Fruit fly (Drosophila melanogaster) whole organism, embryonic: Measurements from ENCODE around the gene Asator.
A peak's percentile ranks its signal among the peaks of the same experiment; 100 is the strongest.

ENCODE experiments used
- Bgb ChIP-seq: fragments of 200-800 bp; sonication (Bioruptor generic); IDR thresholded peaks from 2 replicates; pipeline ENCODE4 v1.3.6; 2022; ENCODE audit warnings: missing biosample characterization, missing genetic modification characterization; ENCODE audit not compliant: partially characterized antibody
- CG10654 ChIP-seq: fragments of 200-800 bp; sonication (Bioruptor generic); optimal IDR thresholded peaks from 2 replicates; lab custom pipeline; 2016; ENCODE audit warnings: missing biosample characterization, missing genetic modification characterization
- CG10959 ChIP-seq: fragments of 200-800 bp; sonication (Bioruptor generic); IDR thresholded peaks from 2 replicates; pipeline ENCODE4 v1.3.6; 2022; ENCODE audit warnings: missing biosample characterization, missing genetic modification characterization
- CG10979 ChIP-seq: fragments of 200-800 bp; sonication (Bioruptor generic); optimal IDR thresholded peaks from 2 replicates; lab custom pipeline; 2018; ENCODE audit warnings: missing biosample characterization, mild to moderate bottlenecking, missing genetic modification characterization, moderate library complexity
- CG12155 ChIP-seq: fragments of 200-800 bp; sonication (Bioruptor generic); optimal IDR thresholded peaks from 3 replicates; lab custom pipeline; 2016; ENCODE audit warnings: missing biosample characterization, missing genetic modification characterization
- CG14860 ChIP-seq: fragments of 200-800 bp; sonication (Bioruptor generic); IDR thresholded peaks from 3 replicates; pipeline ENCODE4 v1.3.6; 2022; ENCODE audit warnings: missing biosample characterization, missing genetic modification characterization; ENCODE audit not compliant: partially characterized antibody
- CG1647 ChIP-seq: fragments of 200-800 bp; sonication (Bioruptor generic); optimal IDR thresholded peaks from 3 replicates; lab custom pipeline; 2016; ENCODE audit warnings: missing biosample characterization, missing genetic modification characterization
- CG16815 ChIP-seq: fragments of 200-800 bp; sonication (Bioruptor generic); optimal IDR thresholded peaks from 3 replicates; lab custom pipeline; 2017; ENCODE audit warnings: missing biosample characterization, mild to moderate bottlenecking, missing genetic modification characterization
- CG17328 ChIP-seq: fragments of 200-800 bp; sonication (Bioruptor generic); IDR thresholded peaks from 2 replicates; pipeline ENCODE4 v1.3.6; 2022; ENCODE audit warnings: missing biosample characterization, missing genetic modification characterization
- CG1832 ChIP-seq: fragments of 200-800 bp; sonication (Bioruptor generic); optimal IDR thresholded peaks from 2 replicates; lab custom pipeline; 2017; ENCODE audit warnings: missing biosample characterization, mild to moderate bottlenecking, missing genetic modification characterization, inconsistent platforms
- CG2199 ChIP-seq: fragments of 200-800 bp; sonication (Bioruptor generic); IDR thresholded peaks from 3 replicates; pipeline ENCODE4 v1.3.6; 2022; ENCODE audit warnings: missing biosample characterization, missing genetic modification characterization
- CG2712 ChIP-seq: fragments of 200-800 bp; optimal IDR thresholded peaks from 3 replicates; lab custom pipeline; 2019; ENCODE audit warnings: missing biosample characterization, mild to moderate bottlenecking, missing genetic modification characterization, moderate library complexity
- CG32767 ChIP-seq: fragments of 200-800 bp; sonication (Bioruptor generic); IDR thresholded peaks from 2 replicates; pipeline ENCODE4 v1.3.6; 2022; ENCODE audit warnings: missing biosample characterization, missing genetic modification characterization
- CG33557 ChIP-seq: fragments of 200-800 bp; sonication (Bioruptor generic); optimal IDR thresholded peaks from 2 replicates; lab custom pipeline; 2019; ENCODE audit warnings: missing biosample characterization, mild to moderate bottlenecking, missing genetic modification characterization, moderate library complexity
- CG4617 ChIP-seq: fragments of 200-800 bp; sonication (Bioruptor generic); optimal IDR thresholded peaks from 3 replicates; lab custom pipeline; 2016; ENCODE audit warnings: missing biosample characterization, missing genetic modification characterization, borderline replicate concordance
- CG7839 ChIP-seq: fragments of 200-800 bp; sonication (Bioruptor generic); optimal IDR thresholded peaks from 3 replicates; lab custom pipeline; 2018; ENCODE audit warnings: missing biosample characterization, mild to moderate bottlenecking, missing genetic modification characterization, moderate library complexity
- CG9609 ChIP-seq: fragments of 200-800 bp; sonication (Bioruptor generic); optimal IDR thresholded peaks from 3 replicates; lab custom pipeline; 2016; ENCODE audit warnings: missing biosample characterization, missing genetic modification characterization
- D19B ChIP-seq: fragments of 200-800 bp; sonication (Bioruptor generic); optimal IDR thresholded peaks from 2 replicates; lab custom pipeline; 2017; ENCODE audit warnings: missing biosample characterization, mild to moderate bottlenecking, missing genetic modification characterization
- Dp ChIP-seq: fragments of 200-800 bp; sonication (Bioruptor generic); optimal IDR thresholded peaks from 2 replicates; lab custom pipeline; 2018; ENCODE audit warnings: missing biosample characterization, mild to moderate bottlenecking, missing genetic modification characterization, moderate library complexity
- Elba2 ChIP-seq: fragments of 200-800 bp; sonication (Bioruptor generic); optimal IDR thresholded peaks from 3 replicates; lab custom pipeline; 2016; ENCODE audit warnings: missing biosample characterization, missing genetic modification characterization
- GATAe ChIP-seq: fragments of 200-800 bp; sonication (Bioruptor generic); conservative IDR thresholded peaks from 2 replicates; pipeline ENCODE4 v1.3.6; 2022; ENCODE audit warnings: missing biosample characterization, missing genetic modification characterization
- H2.0 ChIP-seq: fragments of 200-800 bp; sonication (Bioruptor generic); IDR thresholded peaks from 2 replicates; pipeline ENCODE4 v1.3.6; 2022; ENCODE audit warnings: missing biosample characterization, missing genetic modification characterization
- HLH4C ChIP-seq: fragments of 200-800 bp; sonication (Bioruptor generic); IDR thresholded peaks from 3 replicates; pipeline ENCODE4 v1.3.6; 2022; ENCODE audit warnings: missing biosample characterization, missing genetic modification characterization; ENCODE audit not compliant: partially characterized antibody
- Hr39 ChIP-seq: fragments of >200 bp; optimal IDR thresholded peaks from 2 replicates; lab custom pipeline; 2017
- Mad ChIP-seq: fragments of 200-800 bp; sonication (Bioruptor generic); optimal IDR thresholded peaks from 2 replicates; lab custom pipeline; 2016; ENCODE audit warnings: missing biosample characterization, missing genetic modification characterization
- NfI ChIP-seq: fragments of 200-800 bp; sonication (Bioruptor generic); optimal IDR thresholded peaks from 3 replicates; lab custom pipeline; 2018; ENCODE audit warnings: missing biosample characterization, mild to moderate bottlenecking, missing genetic modification characterization, moderate library complexity
- Scr ChIP-seq: fragments of 200-800 bp; sonication (Bioruptor generic); IDR thresholded peaks from 2 replicates; pipeline ENCODE4 v1.3.6; 2022; ENCODE audit warnings: missing biosample characterization, missing genetic modification characterization; ENCODE audit not compliant: partially characterized antibody
- Xrp1 ChIP-seq: fragments of 200-800 bp; sonication (Bioruptor generic); IDR thresholded peaks from 2 replicates; pipeline ENCODE4 v1.3.6; 2022; ENCODE audit warnings: missing biosample characterization, missing genetic modification characterization
- ab ChIP-seq: fragments of 200-800 bp; sonication (Bioruptor generic); optimal IDR thresholded peaks from 2 replicates; lab custom pipeline; 2016; ENCODE audit warnings: missing biosample characterization, missing genetic modification characterization
- ato ChIP-seq: fragments of 200-800 bp; sonication (Bioruptor generic); IDR thresholded peaks from 2 replicates; pipeline ENCODE4 v1.3.6; 2022; ENCODE audit warnings: missing biosample characterization, missing genetic modification characterization; ENCODE audit not compliant: partially characterized antibody
- chif ChIP-seq, 2 experiments: fragments of 200-800 bp; sonication (Bioruptor generic); optimal IDR thresholded peaks; 3 replicates each; lab custom pipeline; 2016; ENCODE audit warnings: missing biosample characterization in 2 of 2, missing genetic modification characterization in 2 of 2
- dan ChIP-seq: fragments of 200-800 bp; sonication (Bioruptor generic); IDR thresholded peaks from 2 replicates; pipeline ENCODE4 v1.3.6; 2022; ENCODE audit warnings: missing biosample characterization, missing genetic modification characterization
- dm ChIP-seq: fragments of 200-800 bp; sonication (Bioruptor generic); optimal IDR thresholded peaks from 3 replicates; lab custom pipeline; 2016; ENCODE audit warnings: missing biosample characterization, missing genetic modification characterization
- dmrt11E ChIP-seq: fragments of 200-800 bp; sonication (Bioruptor generic); optimal IDR thresholded peaks from 3 replicates; lab custom pipeline; 2018; ENCODE audit warnings: missing biosample characterization, mild to moderate bottlenecking, missing genetic modification characterization, moderate library complexity
- dpn ChIP-seq, 2 experiments: fragments of 200-800 bp; sonication (Bioruptor generic); optimal IDR thresholded peaks; 3 replicates each; lab custom pipeline; 2016; ENCODE audit warnings: missing biosample characterization in 2 of 2, missing genetic modification characterization in 2 of 2
- fd96Cb ChIP-seq: fragments of 200-800 bp; sonication (Bioruptor generic); optimal IDR thresholded peaks from 2 replicates; lab custom pipeline; 2018; ENCODE audit warnings: missing biosample characterization, mild to moderate bottlenecking, missing genetic modification characterization, moderate library complexity
- grau ChIP-seq: fragments of 200-800 bp; optimal IDR thresholded peaks from 3 replicates; lab custom pipeline; 2019; ENCODE audit warnings: missing biosample characterization, mild to moderate bottlenecking, missing genetic modification characterization, moderate library complexity
- lov ChIP-seq, 2 experiments: fragments of 200-800 bp in 1 of 2; fragments of >200 bp in 1 of 2; sonication (Bioruptor generic) in 1 of 2; IDR thresholded peaks in 1 of 2; optimal IDR thresholded peaks in 1 of 2; 2 replicates in 1 of 2; 3 replicates in 1 of 2; pipeline versions ENCODE4 v1.3.6 to Lab custom; 2017 to 2022; ENCODE audit warnings: missing biosample characterization in 1 of 2, missing genetic modification characterization in 1 of 2
- mld ChIP-seq: fragments of 200-800 bp; sonication (Bioruptor generic); IDR thresholded peaks from 3 replicates; pipeline ENCODE4 v1.3.6; 2022; ENCODE audit warnings: missing biosample characterization, missing genetic modification characterization; ENCODE audit not compliant: partially characterized antibody
- nerfin-2 ChIP-seq: fragments of 200-800 bp; sonication (Bioruptor generic); IDR thresholded peaks from 2 replicates; pipeline ENCODE4 v1.3.6; 2022; ENCODE audit warnings: missing biosample characterization, missing genetic modification characterization; ENCODE audit not compliant: partially characterized antibody
- nmo ChIP-seq: fragments of 200-800 bp; sonication (Bioruptor generic); optimal IDR thresholded peaks from 2 replicates; lab custom pipeline; 2018; ENCODE audit warnings: missing biosample characterization, mild to moderate bottlenecking, missing genetic modification characterization, moderate library complexity
- oc ChIP-seq: fragments of 200-800 bp; sonication (Bioruptor generic); optimal IDR thresholded peaks from 2 replicates; lab custom pipeline; 2018; ENCODE audit warnings: missing biosample characterization, mild to moderate bottlenecking, missing genetic modification characterization, moderate library complexity
- phol ChIP-seq: fragments of 200-800 bp; sonication (Bioruptor generic); optimal IDR thresholded peaks from 3 replicates; lab custom pipeline; 2018; ENCODE audit warnings: missing biosample characterization, mild to moderate bottlenecking, missing genetic modification characterization, moderate library complexity
- tgo ChIP-seq: fragments of 200-800 bp; sonication (Bioruptor generic); IDR thresholded peaks from 3 replicates; pipeline ENCODE4 v1.3.6; 2022; ENCODE audit warnings: missing biosample characterization, missing genetic modification characterization
- tna ChIP-seq: fragments of 200-800 bp; sonication (Bioruptor generic); IDR thresholded peaks from 2 replicates; pipeline ENCODE4 v1.3.6; 2022; ENCODE audit warnings: missing biosample characterization, missing genetic modification characterization; ENCODE audit not compliant: partially characterized antibody
- tx ChIP-seq: fragments of 200-800 bp; sonication (Bioruptor generic); optimal IDR thresholded peaks from 2 replicates; lab custom pipeline; 2016; ENCODE audit warnings: missing biosample characterization, missing genetic modification characterization
- unpg ChIP-seq: fragments of 200-800 bp; sonication (Bioruptor generic); optimal IDR thresholded peaks from 3 replicates; lab custom pipeline; 2018; ENCODE audit warnings: missing biosample characterization, mild to moderate bottlenecking, missing genetic modification characterization, moderate library complexity
- vnd ChIP-seq: fragments of 200-800 bp; sonication (Bioruptor generic); IDR thresholded peaks from 3 replicates; pipeline ENCODE4 v1.3.6; 2022; ENCODE audit warnings: missing biosample characterization, missing genetic modification characterization; ENCODE audit not compliant: partially characterized antibody

Gene Asator

dm6 chr4:498324-498850 lies 9.6 kb upstream of the Asator start:
- TF ChIP-seq D19B (GFP tag; lab: Kevin White, UChicago): peak; percentile 15
- TF ChIP-seq CG12155 (GFP tag; lab: Kevin White, UChicago): no peak
- no peak for TF ChIP-seq CG1647
- TF ChIP-seq CG7839: peak; percentile 21
- peak; percentile 76 for TF ChIP-seq nerfin-2 (GFP tag; lab: Robert Waterston, UW)
- TF ChIP-seq CG10654: no peak
- no peak for TF ChIP-seq ab
- TF ChIP-seq lov (optimal IDR thresholded peaks at IDR 0.05; lab: Kevin White, UChicago): no peak
- TF ChIP-seq lov (GFP tag; IDR thresholded peaks at IDR 0.05; lab: Robert Waterston, UW): no peak
- peak; percentile 20; the same call in 1 of the 2 replicates for TF ChIP-seq tna (GFP tag; lab: Robert Waterston, UW)
- peak; percentile 25 for TF ChIP-seq phol (tag; lab: Kevin White, UChicago)
- TF ChIP-seq grau: peak; percentile 1
- TF ChIP-seq CG1832: no peak
- no peak for TF ChIP-seq Hr39 (lab: Kevin White, UChicago)
- no peak for TF ChIP-seq CG32767
- peak; percentile 73 for TF ChIP-seq HLH4C
- no peak for TF ChIP-seq CG2199 (GFP tag; lab: Robert Waterston, UW)
- no peak for TF ChIP-seq NfI (GFP tag; lab: Kevin White, UChicago)
- peak; percentile 23 for TF ChIP-seq CG10979 (tag; lab: Kevin White, UChicago)
- TF ChIP-seq tx: no peak
- peak; percentile 40; the same call in 1 of the 2 replicates for TF ChIP-seq CG17328 (GFP tag; lab: Robert Waterston, UW)
- TF ChIP-seq H2.0 (GFP tag; lab: Robert Waterston, UW): peak; percentile 22; the same call in 1 of the 2 replicates
- peak in 1 of 2 experiments; percentile 13 for TF ChIP-seq chif (GFP tag; optimal IDR thresholded peaks at IDR 0.05; lab: Kevin White, UChicago)
- TF ChIP-seq fd96Cb (tag; lab: Kevin White, UChicago): peak; percentile 1
- TF ChIP-seq CG9609 (GFP tag; lab: Kevin White, UChicago): no peak
- no peak for TF ChIP-seq Dp (GFP tag; lab: Kevin White, UChicago)
- peak in 1 of 2 experiments; percentile 9 for TF ChIP-seq dpn (GFP tag; optimal IDR thresholded peaks at IDR 0.05; lab: Kevin White, UChicago)
- peak; percentile 5 for TF ChIP-seq unpg (GFP tag; lab: Kevin White, UChicago)
- peak; percentile 56; the same call in 2 of the 3 replicates for TF ChIP-seq CG14860 (GFP tag; lab: Robert Waterston, UW)
- TF ChIP-seq vnd (GFP tag; lab: Robert Waterston, UW): peak; percentile 34; the same call in 1 of the 3 replicates
- no peak for TF ChIP-seq dm
- TF ChIP-seq CG33557 (GFP tag; lab: Kevin White, UChicago): no peak
- TF ChIP-seq mld: no peak
- TF ChIP-seq dmrt11E (tag; lab: Kevin White, UChicago): peak; percentile 39
- TF ChIP-seq Scr (GFP tag; lab: Robert Waterston, UW): peak; percentile 39; the same call in 1 of the 2 replicates
- TF ChIP-seq Xrp1 (GFP tag; lab: Robert Waterston, UW): peak; percentile 6; the same call in 1 of the 2 replicates
- peak; percentile 22 for TF ChIP-seq CG16815 (GFP tag; lab: Kevin White, UChicago)
- TF ChIP-seq GATAe: no peak
- TF ChIP-seq CG2712 (tag; lab: Kevin White, UChicago): no peak
- TF ChIP-seq dan: no peak
- no peak for TF ChIP-seq oc
- no peak for TF ChIP-seq CG10959 (GFP tag; lab: Robert Waterston, UW)
- TF ChIP-seq nmo (GFP tag; lab: Kevin White, UChicago): peak; percentile 7
- no peak for TF ChIP-seq Elba2 (GFP tag; lab: Kevin White, UChicago)
- TF ChIP-seq tgo (GFP tag; lab: Robert Waterston, UW): 0 out of 3 replicates have a peak, but pooled peaks have one; percentile 24
- TF ChIP-seq ato: peak; percentile 55; the same call in 1 of the 2 replicates
- no peak for TF ChIP-seq CG4617
- no peak for TF ChIP-seq Bgb (GFP tag; lab: Robert Waterston, UW)
- peak; percentile 5 for TF ChIP-seq Mad (GFP tag; lab: Kevin White, UChicago)
